Fruit fly (Drosophila melanogaster) whole organism, prepupa: ENCODE data around the gene CG14137.

Source experiments
- Blimp-1 ChIP-seq: fragments of 200-800 bp; sonication (Bioruptor generic); optimal IDR thresholded peaks from 3 replicates; lab custom pipeline; 2017; ENCODE audit warnings: missing biosample characterization, missing genetic modification characterization, mild to moderate bottlenecking, moderate library complexity, missing genetic modification reagents
- CG10631 ChIP-seq: fragments of 200-800 bp; sonication (Bioruptor generic); optimal IDR thresholded peaks from 2 replicates; lab custom pipeline; 2016; ENCODE audit warnings: missing biosample characterization, missing genetic modification characterization
- CG11294 ChIP-seq: fragments of 200-800 bp; sonication (Bioruptor generic); IDR thresholded peaks from 2 replicates; pipeline ENCODE4 v1.3.6; 2022; ENCODE audit warnings: missing biosample characterization, missing genetic modification characterization
- CG11762 ChIP-seq: fragments of 200-800 bp; sonication (Bioruptor generic); optimal IDR thresholded peaks from 3 replicates; lab custom pipeline; 2016; ENCODE audit warnings: missing biosample characterization, missing genetic modification characterization; ENCODE audit not compliant: insufficient read depth
- CG11902 ChIP-seq: fragments of 200-800 bp; sonication (Bioruptor generic); optimal IDR thresholded peaks from 3 replicates; lab custom pipeline; 2016; ENCODE audit warnings: missing biosample characterization, missing genetic modification characterization
- CG15336 ChIP-seq: fragments of 200-800 bp; sonication (Bioruptor generic); IDR thresholded peaks from 2 replicates; pipeline ENCODE4 v1.3.6; 2022; ENCODE audit warnings: missing biosample characterization, missing genetic modification characterization
- CG1621 ChIP-seq: fragments of 200-800 bp; sonication (Bioruptor generic); optimal IDR thresholded peaks from 3 replicates; lab custom pipeline; 2018; ENCODE audit warnings: missing biosample characterization, mild to moderate bottlenecking, missing genetic modification characterization
- CG3032 ChIP-seq: fragments of 200-800 bp; optimal IDR thresholded peaks from 2 replicates; lab custom pipeline; 2019; ENCODE audit warnings: missing biosample characterization, mild to moderate bottlenecking, missing genetic modification characterization, moderate library complexity
- CG31627 ChIP-seq: fragments of 200-800 bp; sonication (Bioruptor generic); optimal IDR thresholded peaks from 3 replicates; lab custom pipeline; 2016; ENCODE audit warnings: missing biosample characterization, missing genetic modification characterization
- CG32006 ChIP-seq: fragments of 200-800 bp; sonication (Bioruptor generic); optimal IDR thresholded peaks from 3 replicates; lab custom pipeline; 2017; ENCODE audit warnings: missing biosample characterization, mild to moderate bottlenecking, missing genetic modification characterization
- CG34406 ChIP-seq: fragments of 200-800 bp; sonication (Bioruptor generic); optimal IDR thresholded peaks from 3 replicates; lab custom pipeline; 2016; ENCODE audit warnings: missing biosample characterization, missing genetic modification characterization
- CG4318 ChIP-seq: fragments of 200-800 bp; sonication (Bioruptor generic); optimal IDR thresholded peaks from 3 replicates; lab custom pipeline; 2017; ENCODE audit warnings: missing biosample characterization, mild to moderate bottlenecking, missing genetic modification characterization
- CG6163 ChIP-seq: fragments of 200-800 bp; sonication (Bioruptor generic); IDR thresholded peaks from 3 replicates; pipeline ENCODE4 v1.3.6; 2022; ENCODE audit warnings: missing biosample characterization, missing genetic modification characterization
- CG6792 ChIP-seq: fragments of 200-800 bp; sonication (Bioruptor generic); optimal IDR thresholded peaks from 3 replicates; lab custom pipeline; 2016; ENCODE audit warnings: missing biosample characterization, missing genetic modification characterization
- CG6808 ChIP-seq: fragments of 200-800 bp; sonication (Bioruptor generic); optimal IDR thresholded peaks from 3 replicates; lab custom pipeline; 2017; ENCODE audit warnings: missing biosample characterization, missing genetic modification characterization, mild to moderate bottlenecking, moderate library complexity, missing genetic modification reagents
- CG7368 ChIP-seq: fragments of 200-800 bp; sonication (Bioruptor generic); optimal IDR thresholded peaks from 3 replicates; lab custom pipeline; 2016; ENCODE audit warnings: missing biosample characterization, missing genetic modification characterization
- CG8119 ChIP-seq: fragments of 200-800 bp; sonication (Bioruptor generic); IDR thresholded peaks from 3 replicates; pipeline ENCODE4 v1.3.6; 2022; ENCODE audit warnings: missing biosample characterization, missing genetic modification characterization
- CG8632 ChIP-seq: fragments of 200-800 bp; sonication (Bioruptor generic); optimal IDR thresholded peaks from 3 replicates; lab custom pipeline; 2016; ENCODE audit warnings: missing biosample characterization, missing genetic modification characterization
- CG9139 ChIP-seq: fragments of 200-800 bp; sonication (Bioruptor generic); optimal IDR thresholded peaks from 3 replicates; lab custom pipeline; 2017; ENCODE audit warnings: missing biosample characterization, mild to moderate bottlenecking, missing genetic modification characterization
- Eip78C ChIP-seq: fragments of 200-800 bp; sonication (Bioruptor generic); peaks from one replicate; lab custom pipeline; 2016; ENCODE audit warnings: missing biosample characterization, missing genetic modification characterization
- Eip93F ChIP-seq: fragments of 200-800 bp; sonication (Bioruptor generic); optimal IDR thresholded peaks from 2 replicates; lab custom pipeline; 2016; ENCODE audit warnings: missing biosample characterization, mild to moderate bottlenecking, missing genetic modification characterization
- Ets96B ChIP-seq: fragments of 200-800 bp; optimal IDR thresholded peaks from 2 replicates; lab custom pipeline; 2019; ENCODE audit warnings: missing biosample characterization, mild to moderate bottlenecking, missing genetic modification characterization, moderate library complexity
- Gug ChIP-seq: fragments of 200-800 bp; sonication (Bioruptor generic); IDR thresholded peaks from 2 replicates; pipeline ENCODE4 v1.3.6; 2022; ENCODE audit warnings: missing biosample characterization, missing genetic modification characterization
- Hr38 ChIP-seq: sonication (Bioruptor generic); optimal IDR thresholded peaks from 2 replicates; lab custom pipeline; 2016; ENCODE audit warnings: missing biosample characterization, missing genetic modification characterization
- Hr4 ChIP-seq: fragments of 200-800 bp; sonication (Bioruptor generic); optimal IDR thresholded peaks from 3 replicates; lab custom pipeline; 2016; ENCODE audit warnings: missing biosample characterization, missing genetic modification characterization
- Met ChIP-seq: fragments of 200-800 bp; sonication (Bioruptor generic); optimal IDR thresholded peaks from 3 replicates; lab custom pipeline; 2016; ENCODE audit warnings: missing biosample characterization, missing genetic modification characterization
- OdsH ChIP-seq: fragments of 200-800 bp; sonication (Bioruptor generic); optimal IDR thresholded peaks from 3 replicates; lab custom pipeline; 2016; ENCODE audit warnings: missing biosample characterization, missing genetic modification characterization
- Sox102F ChIP-seq: fragments of 200-800 bp; sonication (Bioruptor generic); optimal IDR thresholded peaks from 2 replicates; lab custom pipeline; 2016; ENCODE audit warnings: missing biosample characterization, mild to moderate bottlenecking, missing genetic modification characterization
- Sox14 ChIP-seq: fragments of 200-800 bp; sonication (Bioruptor generic); optimal IDR thresholded peaks from 3 replicates; lab custom pipeline; 2016; ENCODE audit warnings: missing biosample characterization, missing genetic modification characterization
- achi ChIP-seq: fragments of 200-800 bp; sonication (Bioruptor generic); optimal IDR thresholded peaks from 3 replicates; lab custom pipeline; 2016; ENCODE audit warnings: missing biosample characterization, missing genetic modification characterization
- acj6 ChIP-seq: fragments of 200-800 bp; sonication (Bioruptor generic); optimal IDR thresholded peaks from 3 replicates; lab custom pipeline; 2016; ENCODE audit warnings: missing biosample characterization, missing genetic modification characterization
- cyc ChIP-seq: fragments of 200-800 bp; sonication (Bioruptor generic); optimal IDR thresholded peaks from 3 replicates; lab custom pipeline; 2016; ENCODE audit warnings: missing biosample characterization, missing genetic modification characterization
- dsx ChIP-seq: fragments of 200-800 bp; optimal IDR thresholded peaks from 3 replicates; lab custom pipeline; 2019; ENCODE audit warnings: missing biosample characterization, mild to moderate bottlenecking, missing genetic modification characterization, moderate library complexity; ENCODE audit not compliant: poor library complexity, severe bottlenecking
- eg ChIP-seq: fragments of 200-800 bp; sonication (Bioruptor generic); IDR thresholded peaks from 3 replicates; pipeline ENCODE4 v1.3.6; 2022; ENCODE audit warnings: missing biosample characterization, missing genetic modification characterization
- esn ChIP-seq: fragments of 200-800 bp; sonication (Bioruptor generic); optimal IDR thresholded peaks from 2 replicates; lab custom pipeline; 2016; ENCODE audit warnings: missing biosample characterization, mild to moderate bottlenecking, missing genetic modification characterization, moderate library complexity
- fd85E ChIP-seq: fragments of 200-800 bp; sonication (Bioruptor generic); optimal IDR thresholded peaks from 3 replicates; lab custom pipeline; 2016; ENCODE audit warnings: missing biosample characterization, missing genetic modification characterization
- fkh ChIP-seq: fragments of 200-800 bp; sonication (Bioruptor generic); optimal IDR thresholded peaks from 3 replicates; lab custom pipeline; 2017; ENCODE audit warnings: missing biosample characterization, mild to moderate bottlenecking, missing genetic modification characterization, moderate library complexity
- lz ChIP-seq: fragments of 200-800 bp; sonication (Bioruptor generic); optimal IDR thresholded peaks from 3 replicates; lab custom pipeline; 2016; ENCODE audit warnings: missing biosample characterization, missing genetic modification characterization
- net ChIP-seq: fragments of 200-800 bp; sonication (Bioruptor generic); optimal IDR thresholded peaks from 3 replicates; lab custom pipeline; 2016; ENCODE audit warnings: missing biosample characterization, missing genetic modification characterization
- salr ChIP-seq, 2 experiments: fragments of 200-800 bp; sonication (Bioruptor generic); optimal IDR thresholded peaks; 3 replicates each; lab custom pipeline; 2016 to 2018; ENCODE audit warnings: missing biosample characterization in 2 of 2, missing genetic modification characterization in 2 of 2, mild to moderate bottlenecking in 1 of 2
- spab ChIP-seq: fragments of 200-800 bp; sonication (Bioruptor generic); optimal IDR thresholded peaks from 2 replicates; lab custom pipeline; 2017; ENCODE audit warnings: missing biosample characterization, mild to moderate bottlenecking, missing genetic modification characterization, missing genetic modification reagents
- ss ChIP-seq, 2 experiments: fragments of 200-800 bp; sonication (Bioruptor generic); optimal IDR thresholded peaks; 2 replicates in 1 of 2; 3 replicates in 1 of 2; lab custom pipeline; 2017 to 2018; ENCODE audit warnings: mild to moderate bottlenecking in 2 of 2, missing biosample characterization in 2 of 2, missing genetic modification characterization in 2 of 2, moderate library complexity in 1 of 2
- svp ChIP-seq: fragments of 200-800 bp; sonication (Bioruptor generic); peaks from one replicate; lab custom pipeline; 2016; ENCODE audit warnings: missing biosample characterization, missing genetic modification characterization
- topi ChIP-seq: fragments of 200-800 bp; sonication (Bioruptor generic); optimal IDR thresholded peaks from 3 replicates; lab custom pipeline; 2016; ENCODE audit warnings: missing biosample characterization, missing genetic modification characterization
- vri ChIP-seq: fragments of 200-800 bp; sonication (Bioruptor generic); optimal IDR thresholded peaks from 3 replicates; lab custom pipeline; 2016; ENCODE audit warnings: missing biosample characterization, mild to moderate bottlenecking, missing genetic modification characterization

CG14137 gene

DNA sequence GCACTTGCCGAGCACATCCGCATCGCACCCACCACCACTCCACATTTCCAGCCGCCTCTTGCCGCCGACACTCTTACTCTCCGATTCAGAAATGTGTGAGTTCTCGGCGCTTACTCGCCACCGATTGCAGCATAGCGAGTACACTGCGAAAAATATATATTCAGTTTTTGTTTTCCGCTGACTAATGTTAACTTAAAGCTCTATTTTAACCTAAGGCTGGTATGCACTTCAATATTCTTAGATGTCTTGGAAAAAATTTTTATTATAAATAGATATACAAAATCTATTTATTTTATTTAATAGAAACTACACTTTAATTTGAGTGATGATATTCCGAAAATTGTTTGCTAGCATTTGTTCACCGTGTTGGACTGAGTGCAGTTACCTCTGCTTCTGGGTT lies 610 bp downstream of the CG14137 start:
- TF ChIP-seq CG4318 (GFP tag; lab: Kevin White, UChicago) (peak; percentile 1), CG8632 (peak; percentile 11), net (GFP tag; lab: Kevin White, UChicago) (peak; percentile 7), vri (GFP tag; lab: Kevin White, UChicago) (no peak), Ets96B (tag; lab: Kevin White, UChicago) (peak; percentile 54), Met (no peak), acj6 (GFP tag; lab: Kevin White, UChicago) (peak; percentile 40), esn (GFP tag; lab: Kevin White, UChicago) (peak; percentile 6), lz (no peak), fkh (no peak), CG6808 (GFP tag; lab: Kevin White, UChicago) (peak; percentile 32), CG6163 (GFP tag; lab: Robert Waterston, UW) (0 out of 3 replicates have a peak, but pooled peaks have one; percentile 23), salr (GFP tag; optimal IDR thresholded peaks at IDR 0.05; lab: Kevin White, UChicago) (no peak), Hr38 (GFP tag; lab: Kevin White, UChicago) (no peak), Hr4 (peak; percentile 5), CG34406 (GFP tag; lab: Kevin White, UChicago) (peak; percentile 45), cyc (no peak), Eip78C (no peak), dsx (peak; percentile 41), spab (GFP tag; lab: Kevin White, UChicago) (peak; percentile 11), CG6792 (GFP tag; lab: Kevin White, UChicago) (peak; percentile 12), CG15336 (GFP tag; lab: Robert Waterston, UW) (peak; percentile 42), Gug (GFP tag; lab: Robert Waterston, UW) (no peak), Blimp-1 (GFP tag; lab: Kevin White, UChicago) (no peak), achi (GFP tag; lab: Kevin White, UChicago) (peak; percentile 44), CG1621 (tag; lab: Kevin White, UChicago) (no peak), topi (GFP tag; lab: Kevin White, UChicago) (no peak), eg (GFP tag; lab: Robert Waterston, UW) (0 out of 3 replicates have a peak, but pooled peaks have one; percentile 19), CG11902 (GFP tag; lab: Kevin White, UChicago) (no peak), Eip93F (GFP tag; lab: Kevin White, UChicago) (no peak), CG31627 (no peak), ss (GFP tag; optimal IDR thresholded peaks at IDR 0.05; lab: Kevin White, UChicago) (peak in 1 of 2 experiments; percentile 42), Sox102F (GFP tag; lab: Kevin White, UChicago) (no peak), CG7368 (peak; percentile 63), fd85E (GFP tag; lab: Kevin White, UChicago) (no peak), svp (GFP tag; lab: Kevin White, UChicago) (no peak), CG9139 (GFP tag; lab: Kevin White, UChicago) (no peak), CG3032 (tag; lab: Kevin White, UChicago) (peak; percentile 59), Sox14 (GFP tag; lab: Kevin White, UChicago) (no peak), CG11294 (GFP tag; lab: Robert Waterston, UW) (0 out of 2 replicates have a peak, but pooled peaks have one; percentile 7), CG8119 (GFP tag; lab: Robert Waterston, UW) (peak; percentile 61), CG10631 (peak; percentile 37), OdsH (peak; percentile 33), CG11762 (GFP tag; lab: Kevin White, UChicago) (no peak), CG32006 (GFP tag; lab: Kevin White, UChicago) (peak; percentile 54)
- TF ChIP-seq, all 60 proteins: peak for 24
